Fruit fly (Drosophila melanogaster) whole organism, adult: ENCODE data around the gene CG15336.

ENCODE experiments used
- CG11617 ChIP-seq: fragments of 200-800 bp; sonication (Bioruptor generic); optimal IDR thresholded peaks from 2 replicates; lab custom pipeline; 2017; ENCODE audit warnings: mild to moderate bottlenecking, missing biosample characterization, missing genetic modification reagents, missing genetic modification characterization
- CG12768 ChIP-seq: fragments of 200-800 bp; sonication (Bioruptor generic); optimal IDR thresholded peaks from 2 replicates; lab custom pipeline; 2017; ENCODE audit warnings: missing biosample characterization, missing genetic modification characterization, mild to moderate bottlenecking, moderate library complexity, missing genetic modification reagents
- CG14711 ChIP-seq: fragments of 200-800 bp; sonication (Bioruptor generic); optimal IDR thresholded peaks from 2 replicates; lab custom pipeline; 2018; ENCODE audit warnings: missing biosample characterization, mild to moderate bottlenecking, missing genetic modification characterization, moderate library complexity
- CG1620 ChIP-seq: fragments of 200-800 bp; sonication (Bioruptor generic); optimal IDR thresholded peaks from 2 replicates; lab custom pipeline; 2016; ENCODE audit warnings: missing biosample characterization, missing genetic modification characterization
- CG33017 ChIP-seq: fragments of 200-800 bp; sonication (Bioruptor generic); optimal IDR thresholded peaks from 2 replicates; lab custom pipeline; 2018; ENCODE audit warnings: missing biosample characterization, mild to moderate bottlenecking, missing genetic modification characterization, moderate library complexity
- CG5204 ChIP-seq: fragments of 200-800 bp; sonication (Bioruptor generic); optimal IDR thresholded peaks from 2 replicates; lab custom pipeline; 2016; ENCODE audit warnings: missing biosample characterization, missing genetic modification characterization
- CG7045 ChIP-seq: fragments of 200-800 bp; sonication (Bioruptor generic); optimal IDR thresholded peaks from 2 replicates; lab custom pipeline; 2017; ENCODE audit warnings: missing biosample characterization, mild to moderate bottlenecking, missing genetic modification characterization
- CG7101 ChIP-seq: fragments of 200-800 bp; sonication (Bioruptor generic); optimal IDR thresholded peaks from 2 replicates; lab custom pipeline; 2018; ENCODE audit warnings: missing biosample characterization, mild to moderate bottlenecking, missing genetic modification characterization, moderate library complexity
- Clk ChIP-seq: fragments of 200-800 bp; sonication (Bioruptor generic); optimal IDR thresholded peaks from 2 replicates; lab custom pipeline; 2017; ENCODE audit warnings: missing biosample characterization, missing genetic modification characterization
- Crg-1 ChIP-seq: fragments of 200-800 bp; sonication (Bioruptor generic); optimal IDR thresholded peaks from 2 replicates; lab custom pipeline; 2016; ENCODE audit warnings: missing biosample characterization, missing genetic modification characterization
- Hr96 ChIP-seq: fragments of 200-800 bp; sonication (Bioruptor generic); optimal IDR thresholded peaks from 2 replicates; lab custom pipeline; 2016; ENCODE audit warnings: missing biosample characterization, missing genetic modification characterization
- Mnt ChIP-seq: fragments of 200-800 bp; sonication (Bioruptor generic); optimal IDR thresholded peaks from 2 replicates; lab custom pipeline; 2016; ENCODE audit warnings: missing biosample characterization, mild to moderate bottlenecking, missing genetic modification characterization
- bab1 ChIP-seq: fragments of 200-800 bp; sonication (Bioruptor generic); optimal IDR thresholded peaks from 3 replicates; lab custom pipeline; 2019; ENCODE audit warnings: missing biosample characterization, mild to moderate bottlenecking, missing genetic modification characterization, moderate library complexity
- cic ChIP-seq: fragments of 200-800 bp; sonication (Bioruptor generic); optimal IDR thresholded peaks from 2 replicates; lab custom pipeline; 2017; ENCODE audit warnings: missing biosample characterization, mild to moderate bottlenecking, missing genetic modification characterization, moderate library complexity
- cnc ChIP-seq, 2 experiments: fragments of >200 bp; optimal IDR thresholded peaks; 2 replicates each; lab custom pipeline; 2017
- kay ChIP-seq: fragments of 200-800 bp; sonication (Bioruptor generic); peaks from one replicate; lab custom pipeline; 2016; ENCODE audit warnings: missing biosample characterization, missing genetic modification characterization, borderline replicate concordance
- ovo ChIP-seq: fragments of 200-800 bp; sonication (Bioruptor generic); optimal IDR thresholded peaks from 2 replicates; lab custom pipeline; 2016; ENCODE audit warnings: missing biosample characterization, missing genetic modification characterization
- pad ChIP-seq: fragments of 200-800 bp; sonication (Bioruptor generic); optimal IDR thresholded peaks from 3 replicates; lab custom pipeline; 2017; ENCODE audit warnings: missing biosample characterization, missing genetic modification characterization, mild to moderate bottlenecking, moderate library complexity, missing genetic modification reagents
- tj ChIP-seq: fragments of 200-800 bp; sonication (Bioruptor generic); optimal IDR thresholded peaks from 3 replicates; lab custom pipeline; 2017; ENCODE audit warnings: missing biosample characterization, mild to moderate bottlenecking, missing genetic modification characterization, moderate library complexity
- toe ChIP-seq: fragments of 200-800 bp; sonication (Bioruptor generic); optimal IDR thresholded peaks from 2 replicates; lab custom pipeline; 2016; ENCODE audit warnings: missing biosample characterization, missing genetic modification characterization

Gene CG15336

dm6 chrX:8131693-8132313 is 15.9 kb upstream of the CG15336 start, which contains the start of gene CG10958:
Gene CG10958 (plus strand): TSS chrX:8132285.
- TF ChIP-seq CG11617 (GFP tag; lab: Kevin White, UChicago) (peak; percentile 74), ovo (GFP tag; lab: Kevin White, UChicago) (peak; percentile 42), CG7045 (no peak), CG14711 (tag; lab: Kevin White, UChicago) (peak; percentile 80), Hr96 (GFP tag; lab: Kevin White, UChicago) (no peak), CG7101 (tag; lab: Kevin White, UChicago) (peak; percentile 82), CG33017 (tag; lab: Kevin White, UChicago) (peak; percentile 45), CG12768 (GFP tag; lab: Kevin White, UChicago) (peak; percentile 40), toe (peak; percentile 18), cnc (optimal IDR thresholded peaks at IDR 0.05; lab: Kevin White, UChicago) (no peak), Clk (GFP tag; lab: Kevin White, UChicago) (no peak), kay (GFP tag; lab: Kevin White, UChicago) (no peak), bab1 (peak; percentile 82), Crg-1 (peak; percentile 62), CG1620 (peak; percentile 59), tj (peak; percentile 83), cic (no peak), pad (GFP tag; lab: Kevin White, UChicago) (peak; percentile 50), CG5204 (GFP tag; lab: Kevin White, UChicago) (no peak), Mnt (GFP tag; lab: Kevin White, UChicago) (peak; percentile 77)

dm6 chrX:8135420-8135874 is 12.3 kb upstream of the CG15336 start, which contains the start of the genes cyr and CG2120:
Gene cyr (minus strand): TSS chrX:8135713.
Gene CG2120 (plus strand): TSS chrX:8135824.
- TF ChIP-seq cnc (optimal IDR thresholded peaks at IDR 0.05; lab: Kevin White, UChicago) (no peak), Clk (GFP tag; lab: Kevin White, UChicago) (no peak), Mnt (GFP tag; lab: Kevin White, UChicago) (no peak), CG11617 (GFP tag; lab: Kevin White, UChicago) (no peak), CG14711 (tag; lab: Kevin White, UChicago) (no peak), tj (no peak), CG5204 (GFP tag; lab: Kevin White, UChicago) (no peak), ovo (GFP tag; lab: Kevin White, UChicago) (no peak), CG1620 (no peak), kay (GFP tag; lab: Kevin White, UChicago) (no peak), cic (no peak), pad (GFP tag; lab: Kevin White, UChicago) (no peak), CG7045 (no peak), toe (no peak), CG12768 (GFP tag; lab: Kevin White, UChicago) (no peak), CG33017 (tag; lab: Kevin White, UChicago) (no peak), Crg-1 (no peak)

- TF ChIP-seq bab1 (no peak), tj (no peak), CG1620 (no peak), Clk (GFP tag; lab: Kevin White, UChicago) (no peak), CG7045 (no peak), Crg-1 (no peak), cic (no peak), pad (GFP tag; lab: Kevin White, UChicago) (no peak), toe (no peak), CG7101 (tag; lab: Kevin White, UChicago) (no peak), ovo (GFP tag; lab: Kevin White, UChicago) (no peak), Hr96 (GFP tag; lab: Kevin White, UChicago) (no peak), Mnt (GFP tag; lab: Kevin White, UChicago) (no peak), CG33017 (tag; lab: Kevin White, UChicago) (no peak), CG5204 (GFP tag; lab: Kevin White, UChicago) (no peak), CG11617 (GFP tag; lab: Kevin White, UChicago) (no peak)
Observed at dm6 chrX:8137285-8137684, 10.5 kb upstream of the CG15336 start.

dm6 chrX:8140707-8141106 is 7.0 kb upstream of the CG15336 start:
- no peak for TF ChIP-seq Clk (GFP tag; lab: Kevin White, UChicago)
- TF ChIP-seq CG5204 (GFP tag; lab: Kevin White, UChicago), result no peak
- TF ChIP-seq CG1620, result no peak
- no peak for TF ChIP-seq CG12768 (GFP tag; lab: Kevin White, UChicago)
- no peak for TF ChIP-seq Hr96 (GFP tag; lab: Kevin White, UChicago)

dm6 chrX:8141353-8142066 is 6.2 kb upstream of the CG15336 start:
- TF ChIP-seq CG5204 (GFP tag; lab: Kevin White, UChicago), result no peak
- peak; percentile 8 for TF ChIP-seq Crg-1
- TF ChIP-seq Hr96 (GFP tag; lab: Kevin White, UChicago), result no peak
- TF ChIP-seq CG12768 (GFP tag; lab: Kevin White, UChicago), result peak; percentile 38
- TF ChIP-seq kay (GFP tag; lab: Kevin White, UChicago), result no peak
- TF ChIP-seq ovo (GFP tag; lab: Kevin White, UChicago), result peak; percentile 97
- no peak for TF ChIP-seq bab1
- peak; percentile 57 for TF ChIP-seq CG11617 (GFP tag; lab: Kevin White, UChicago)
- peak; percentile 16 for TF ChIP-seq CG7101 (tag; lab: Kevin White, UChicago)
- peak; percentile 44 for TF ChIP-seq Mnt (GFP tag; lab: Kevin White, UChicago)
- peak; percentile 98 for TF ChIP-seq pad (GFP tag; lab: Kevin White, UChicago)
- TF ChIP-seq tj, result peak; percentile 84
- TF ChIP-seq cic, result peak; percentile 43
- TF ChIP-seq CG1620, result no peak
